Fruit fly (Drosophila melanogaster) whole organism, prepupa: Measurements from ENCODE around the gene AttD.
A peak's percentile ranks its signal among the peaks of the same experiment; 100 is the strongest.

Source experiments
- CG10669 ChIP-seq: fragments of 200-800 bp; sonication (Bioruptor generic); optimal IDR thresholded peaks from 3 replicates; lab custom pipeline; 2018; ENCODE audit warnings: missing biosample characterization, mild to moderate bottlenecking, missing genetic modification characterization, moderate library complexity
- CG11762 ChIP-seq: fragments of 200-800 bp; sonication (Bioruptor generic); optimal IDR thresholded peaks from 3 replicates; lab custom pipeline; 2016; ENCODE audit warnings: missing biosample characterization, missing genetic modification characterization; ENCODE audit not compliant: insufficient read depth
- CG11902 ChIP-seq: fragments of 200-800 bp; sonication (Bioruptor generic); optimal IDR thresholded peaks from 3 replicates; lab custom pipeline; 2016; ENCODE audit warnings: missing biosample characterization, missing genetic modification characterization
- CG3032 ChIP-seq: fragments of 200-800 bp; optimal IDR thresholded peaks from 2 replicates; lab custom pipeline; 2019; ENCODE audit warnings: missing biosample characterization, mild to moderate bottlenecking, missing genetic modification characterization, moderate library complexity
- CG31627 ChIP-seq: fragments of 200-800 bp; sonication (Bioruptor generic); optimal IDR thresholded peaks from 3 replicates; lab custom pipeline; 2016; ENCODE audit warnings: missing biosample characterization, missing genetic modification characterization
- CG34406 ChIP-seq: fragments of 200-800 bp; sonication (Bioruptor generic); optimal IDR thresholded peaks from 3 replicates; lab custom pipeline; 2016; ENCODE audit warnings: missing biosample characterization, missing genetic modification characterization
- CG6163 ChIP-seq: fragments of 200-800 bp; sonication (Bioruptor generic); IDR thresholded peaks from 3 replicates; pipeline ENCODE4 v1.3.6; 2022; ENCODE audit warnings: missing biosample characterization, missing genetic modification characterization
- CG6276 ChIP-seq: fragments of 200-800 bp; sonication (Bioruptor generic); optimal IDR thresholded peaks from 2 replicates; lab custom pipeline; 2017; ENCODE audit warnings: missing biosample characterization, mild to moderate bottlenecking, missing genetic modification characterization
- CG6792 ChIP-seq: fragments of 200-800 bp; sonication (Bioruptor generic); optimal IDR thresholded peaks from 3 replicates; lab custom pipeline; 2016; ENCODE audit warnings: missing biosample characterization, missing genetic modification characterization
- CG6808 ChIP-seq: fragments of 200-800 bp; sonication (Bioruptor generic); optimal IDR thresholded peaks from 3 replicates; lab custom pipeline; 2017; ENCODE audit warnings: missing biosample characterization, missing genetic modification characterization, mild to moderate bottlenecking, moderate library complexity, missing genetic modification reagents
- CG9139 ChIP-seq: fragments of 200-800 bp; sonication (Bioruptor generic); optimal IDR thresholded peaks from 3 replicates; lab custom pipeline; 2017; ENCODE audit warnings: missing biosample characterization, mild to moderate bottlenecking, missing genetic modification characterization
- Eip75B ChIP-seq: fragments of 200-800 bp; sonication (Bioruptor generic); optimal IDR thresholded peaks from 3 replicates; lab custom pipeline; 2016; ENCODE audit warnings: missing biosample characterization, missing genetic modification characterization
- Eip78C ChIP-seq: fragments of 200-800 bp; sonication (Bioruptor generic); peaks from one replicate; lab custom pipeline; 2016; ENCODE audit warnings: missing biosample characterization, missing genetic modification characterization
- Ets21C ChIP-seq: fragments of 200-800 bp; sonication (Bioruptor generic); optimal IDR thresholded peaks from 3 replicates; lab custom pipeline; 2016; ENCODE audit warnings: missing biosample characterization, missing genetic modification characterization
- Gug ChIP-seq: fragments of 200-800 bp; sonication (Bioruptor generic); IDR thresholded peaks from 2 replicates; pipeline ENCODE4 v1.3.6; 2022; ENCODE audit warnings: missing biosample characterization, missing genetic modification characterization
- Lpt ChIP-seq: fragments of 200-800 bp; sonication (Bioruptor generic); optimal IDR thresholded peaks from 3 replicates; lab custom pipeline; 2016; ENCODE audit warnings: missing biosample characterization, missing genetic modification characterization
- Met ChIP-seq: fragments of 200-800 bp; sonication (Bioruptor generic); optimal IDR thresholded peaks from 3 replicates; lab custom pipeline; 2016; ENCODE audit warnings: missing biosample characterization, missing genetic modification characterization
- Smox ChIP-seq: fragments of 200-800 bp; sonication (Bioruptor generic); optimal IDR thresholded peaks from 3 replicates; lab custom pipeline; 2016; ENCODE audit warnings: missing biosample characterization, missing genetic modification characterization
- Sox102F ChIP-seq: fragments of 200-800 bp; sonication (Bioruptor generic); optimal IDR thresholded peaks from 2 replicates; lab custom pipeline; 2016; ENCODE audit warnings: missing biosample characterization, mild to moderate bottlenecking, missing genetic modification characterization
- Sox15 ChIP-seq: fragments of 200-800 bp; sonication (Bioruptor generic); optimal IDR thresholded peaks from 3 replicates; lab custom pipeline; 2016; ENCODE audit warnings: missing biosample characterization, missing genetic modification characterization
- achi ChIP-seq: fragments of 200-800 bp; sonication (Bioruptor generic); optimal IDR thresholded peaks from 3 replicates; lab custom pipeline; 2016; ENCODE audit warnings: missing biosample characterization, missing genetic modification characterization
- acj6 ChIP-seq: fragments of 200-800 bp; sonication (Bioruptor generic); optimal IDR thresholded peaks from 3 replicates; lab custom pipeline; 2016; ENCODE audit warnings: missing biosample characterization, missing genetic modification characterization
- dac ChIP-seq: fragments of 200-800 bp; sonication (Bioruptor generic); optimal IDR thresholded peaks from 2 replicates; lab custom pipeline; 2017; ENCODE audit warnings: missing biosample characterization, mild to moderate bottlenecking, missing genetic modification characterization
- dsx ChIP-seq: fragments of 200-800 bp; optimal IDR thresholded peaks from 3 replicates; lab custom pipeline; 2019; ENCODE audit warnings: missing biosample characterization, mild to moderate bottlenecking, missing genetic modification characterization, moderate library complexity; ENCODE audit not compliant: poor library complexity, severe bottlenecking
- eg ChIP-seq: fragments of 200-800 bp; sonication (Bioruptor generic); IDR thresholded peaks from 3 replicates; pipeline ENCODE4 v1.3.6; 2022; ENCODE audit warnings: missing biosample characterization, missing genetic modification characterization
- esn ChIP-seq: fragments of 200-800 bp; sonication (Bioruptor generic); optimal IDR thresholded peaks from 2 replicates; lab custom pipeline; 2016; ENCODE audit warnings: missing biosample characterization, mild to moderate bottlenecking, missing genetic modification characterization, moderate library complexity
- fd59A ChIP-seq: fragments of 200-800 bp; sonication (Bioruptor generic); optimal IDR thresholded peaks from 2 replicates; lab custom pipeline; 2017; ENCODE audit warnings: missing biosample characterization, mild to moderate bottlenecking, missing genetic modification characterization, missing genetic modification reagents
- fkh ChIP-seq: fragments of 200-800 bp; sonication (Bioruptor generic); optimal IDR thresholded peaks from 3 replicates; lab custom pipeline; 2017; ENCODE audit warnings: missing biosample characterization, mild to moderate bottlenecking, missing genetic modification characterization, moderate library complexity
- lz ChIP-seq: fragments of 200-800 bp; sonication (Bioruptor generic); optimal IDR thresholded peaks from 3 replicates; lab custom pipeline; 2016; ENCODE audit warnings: missing biosample characterization, missing genetic modification characterization
- net ChIP-seq: fragments of 200-800 bp; sonication (Bioruptor generic); optimal IDR thresholded peaks from 3 replicates; lab custom pipeline; 2016; ENCODE audit warnings: missing biosample characterization, missing genetic modification characterization
- salr ChIP-seq, 2 experiments: fragments of 200-800 bp; sonication (Bioruptor generic); optimal IDR thresholded peaks; 3 replicates each; lab custom pipeline; 2016 to 2018; ENCODE audit warnings: missing biosample characterization in 2 of 2, missing genetic modification characterization in 2 of 2, mild to moderate bottlenecking in 1 of 2
- ss ChIP-seq, 2 experiments: fragments of 200-800 bp; sonication (Bioruptor generic); optimal IDR thresholded peaks; 2 replicates in 1 of 2; 3 replicates in 1 of 2; lab custom pipeline; 2017 to 2018; ENCODE audit warnings: mild to moderate bottlenecking in 2 of 2, missing biosample characterization in 2 of 2, missing genetic modification characterization in 2 of 2, moderate library complexity in 1 of 2
- svp ChIP-seq: fragments of 200-800 bp; sonication (Bioruptor generic); peaks from one replicate; lab custom pipeline; 2016; ENCODE audit warnings: missing biosample characterization, missing genetic modification characterization
- topi ChIP-seq: fragments of 200-800 bp; sonication (Bioruptor generic); optimal IDR thresholded peaks from 3 replicates; lab custom pipeline; 2016; ENCODE audit warnings: missing biosample characterization, missing genetic modification characterization

The AttD gene

DNA sequence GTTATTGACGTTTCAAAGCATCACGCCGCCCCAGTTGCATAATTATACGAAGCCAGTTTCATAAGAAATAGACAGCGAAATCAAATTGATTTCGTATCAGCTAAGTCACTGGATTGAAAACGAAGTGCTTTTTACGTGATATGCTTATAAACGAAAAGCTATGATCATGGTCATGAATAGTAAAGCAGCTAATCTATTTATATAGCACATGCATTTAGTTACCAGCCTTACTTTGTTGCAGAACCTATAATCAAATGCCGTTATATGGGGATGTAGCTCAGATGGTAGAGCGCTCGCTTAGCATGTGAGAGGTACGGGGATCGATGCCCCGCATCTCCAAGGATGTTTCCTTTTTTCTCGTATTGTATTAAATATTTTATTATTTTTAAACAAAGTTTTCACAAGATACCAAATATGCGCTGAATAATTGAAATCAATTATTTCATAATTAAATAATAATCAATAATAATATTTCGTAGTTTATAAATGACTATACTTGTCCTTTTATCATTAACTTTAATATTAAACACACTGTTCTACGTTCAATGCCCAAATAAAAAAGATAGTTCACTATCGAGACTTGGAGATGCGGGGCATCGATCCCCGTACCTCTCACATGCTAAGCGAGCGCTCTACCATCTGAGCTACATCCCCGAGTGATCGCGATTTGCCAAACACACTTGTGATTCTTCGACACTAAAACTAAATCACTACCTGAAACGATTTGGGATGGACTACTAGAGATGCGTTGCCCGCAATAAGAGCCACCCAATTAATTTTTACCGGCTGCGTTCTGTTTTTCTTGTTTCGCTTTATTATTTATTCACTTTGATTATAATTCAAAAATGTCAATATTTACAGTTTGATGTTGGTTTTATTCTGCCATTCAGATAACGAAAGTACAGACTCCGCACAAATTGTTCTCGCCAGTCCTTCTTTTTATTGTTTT, 21.3 kb downstream of the AttD start:
- peak; percentile 2 for TF ChIP-seq CG6792 (GFP tag; lab: Kevin White, UChicago)
- TF ChIP-seq Sox102F (GFP tag; lab: Kevin White, UChicago) = peak; percentile 34
- TF ChIP-seq Met (GFP tag; lab: Kevin White, UChicago) = peak; percentile 14
- TF ChIP-seq Eip75B (GFP tag; lab: Kevin White, UChicago) = no peak
- peak; percentile 21 for TF ChIP-seq esn (GFP tag; lab: Kevin White, UChicago)
- TF ChIP-seq Eip78C (GFP tag; lab: Kevin White, UChicago) = peak; percentile 67
- TF ChIP-seq net (GFP tag; lab: Kevin White, UChicago) = no peak
- peak; percentile 33 for TF ChIP-seq fkh
- peak; percentile 84 for TF ChIP-seq dsx
- no peak for TF ChIP-seq eg
- TF ChIP-seq Gug (GFP tag; lab: Robert Waterston, UW) = no peak

DNA sequence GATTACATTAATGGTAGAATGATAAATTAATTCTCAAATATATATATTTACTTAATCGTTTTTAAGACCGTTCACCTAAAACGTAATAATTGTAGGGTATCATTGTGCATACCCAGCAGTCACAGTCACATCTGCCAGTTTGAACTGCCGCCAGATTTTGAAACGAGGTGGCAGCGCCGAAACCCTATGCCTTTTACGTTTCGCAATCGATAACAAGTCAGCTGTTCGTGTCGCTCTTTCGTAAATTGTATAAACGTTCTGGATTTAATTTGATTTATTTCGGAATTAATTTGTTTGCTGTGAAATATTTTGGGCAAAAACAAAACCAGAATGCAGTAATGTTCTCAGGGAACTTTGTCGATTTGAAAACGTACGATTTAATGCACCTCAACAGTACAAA, 22.4 kb downstream of the AttD start, which contains the start of gene CG14322:
CG14322 (plus strand) TSS at position 236 of the 400 bp plus-strand sequence.
- TF ChIP-seq topi (GFP tag; lab: Kevin White, UChicago) (no peak), CG3032 (tag; lab: Kevin White, UChicago) (peak; percentile 1)
- TF ChIP-seq, all 60 proteins: peak for 1

DNA sequence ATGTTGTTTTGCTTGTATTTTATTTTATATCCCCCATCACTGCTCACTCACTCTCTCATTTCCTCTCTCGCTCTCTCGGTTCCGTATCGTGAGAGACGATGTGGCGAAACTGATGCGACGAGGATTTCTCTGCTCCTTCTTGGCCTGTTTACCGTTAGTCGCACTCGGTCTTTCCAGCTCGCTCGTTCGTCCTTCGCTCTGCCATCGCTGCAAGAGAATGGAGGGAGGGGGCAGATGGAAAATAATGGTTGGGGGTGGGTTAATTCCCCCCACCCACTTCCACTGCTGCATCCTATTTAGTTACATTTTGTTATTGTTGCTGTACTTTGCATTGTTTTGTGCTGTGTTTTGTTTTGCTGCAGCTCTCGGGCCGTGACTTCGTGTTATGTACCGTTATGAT, 28.8 kb downstream of the AttD start:
- TF ChIP-seq esn (GFP tag; lab: Kevin White, UChicago) = no peak
- TF ChIP-seq dac = no peak
- TF ChIP-seq Ets21C (GFP tag; lab: Kevin White, UChicago) = no peak
- no peak for TF ChIP-seq svp
- no peak for TF ChIP-seq Sox15 (GFP tag; lab: Kevin White, UChicago)
- no peak for TF ChIP-seq dsx
- no peak for TF ChIP-seq fkh
- no peak for TF ChIP-seq CG6792 (GFP tag; lab: Kevin White, UChicago)
- TF ChIP-seq CG6163 = no peak
- TF ChIP-seq ss (GFP tag; optimal IDR thresholded peaks at IDR 0.05; lab: Kevin White, UChicago) = no peak
- no peak for TF ChIP-seq CG6808 (GFP tag; lab: Kevin White, UChicago)
- no peak for TF ChIP-seq fd59A (GFP tag; lab: Kevin White, UChicago)
- TF ChIP-seq CG31627 (GFP tag; lab: Kevin White, UChicago) = no peak
- no peak for TF ChIP-seq Met (GFP tag; lab: Kevin White, UChicago)
- no peak for TF ChIP-seq salr (GFP tag; optimal IDR thresholded peaks at IDR 0.05; lab: Kevin White, UChicago)
- TF ChIP-seq topi (GFP tag; lab: Kevin White, UChicago) = no peak
- no peak for TF ChIP-seq acj6 (GFP tag; lab: Kevin White, UChicago)
- TF ChIP-seq, all 60 proteins: peak for 0

DNA sequence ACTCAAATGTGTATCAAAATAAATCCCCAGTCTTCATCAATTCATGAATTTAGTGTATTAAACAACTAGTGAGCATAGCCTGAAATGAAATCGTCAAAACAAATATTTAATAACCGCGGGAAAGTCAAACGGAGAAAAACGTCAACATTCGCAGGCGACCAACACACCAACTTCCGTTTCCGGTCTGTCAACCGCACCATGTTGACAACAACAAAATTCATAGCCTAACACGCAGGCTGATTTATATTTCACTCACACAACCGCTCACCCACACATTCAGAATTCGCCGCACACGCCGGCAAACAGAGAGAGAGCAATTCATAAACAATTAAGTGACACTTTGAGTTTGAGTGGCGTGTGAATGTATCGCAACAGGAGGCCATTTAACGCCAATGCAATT, 30.0 kb downstream of the AttD start:
- peak; percentile 10 for TF ChIP-seq achi
- TF ChIP-seq CG11762 (GFP tag; lab: Kevin White, UChicago) = no peak
- peak; percentile 10 for TF ChIP-seq CG34406

DNA sequence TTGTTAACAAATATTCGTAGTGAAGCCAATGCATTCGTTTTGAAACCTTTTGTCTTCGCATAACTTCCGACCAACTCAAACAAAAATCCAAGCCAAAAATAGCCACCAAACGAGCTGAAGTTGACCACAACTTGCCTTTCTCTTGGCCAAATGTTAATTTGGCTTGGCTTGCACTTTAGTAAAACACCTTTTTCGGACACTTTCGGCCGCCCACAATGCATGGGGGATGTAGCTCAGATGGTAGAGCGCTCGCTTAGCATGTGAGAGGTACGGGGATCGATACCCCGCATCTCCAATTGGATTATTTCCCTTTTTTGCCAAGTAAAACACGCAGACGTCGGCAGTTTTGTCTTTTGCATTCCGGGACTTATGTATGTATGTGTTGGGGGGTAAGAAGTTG, 31.9 kb downstream of the AttD start:
- TF ChIP-seq ss (GFP tag; optimal IDR thresholded peaks at IDR 0.05; lab: Kevin White, UChicago) (no peak), CG11762 (GFP tag; lab: Kevin White, UChicago) (no peak), lz (GFP tag; lab: Kevin White, UChicago) (no peak), dsx (no peak), Sox102F (GFP tag; lab: Kevin White, UChicago) (no peak), CG10669 (GFP tag; lab: Kevin White, UChicago) (no peak), CG9139 (GFP tag; lab: Kevin White, UChicago) (no peak), Lpt (GFP tag; lab: Kevin White, UChicago) (no peak), net (GFP tag; lab: Kevin White, UChicago) (no peak), fd59A (GFP tag; lab: Kevin White, UChicago) (no peak), CG6276 (GFP tag; lab: Kevin White, UChicago) (no peak), salr (GFP tag; optimal IDR thresholded peaks at IDR 0.05; lab: Kevin White, UChicago) (no peak), Smox (GFP tag; lab: Kevin White, UChicago) (no peak), Eip78C (GFP tag; lab: Kevin White, UChicago) (no peak), CG11902 (no peak), esn (GFP tag; lab: Kevin White, UChicago) (no peak)
